Worm (Caenorhabditis elegans): Measurements from ENCODE around the gene F42A9.17.

The F42A9.17 gene

DNA sequence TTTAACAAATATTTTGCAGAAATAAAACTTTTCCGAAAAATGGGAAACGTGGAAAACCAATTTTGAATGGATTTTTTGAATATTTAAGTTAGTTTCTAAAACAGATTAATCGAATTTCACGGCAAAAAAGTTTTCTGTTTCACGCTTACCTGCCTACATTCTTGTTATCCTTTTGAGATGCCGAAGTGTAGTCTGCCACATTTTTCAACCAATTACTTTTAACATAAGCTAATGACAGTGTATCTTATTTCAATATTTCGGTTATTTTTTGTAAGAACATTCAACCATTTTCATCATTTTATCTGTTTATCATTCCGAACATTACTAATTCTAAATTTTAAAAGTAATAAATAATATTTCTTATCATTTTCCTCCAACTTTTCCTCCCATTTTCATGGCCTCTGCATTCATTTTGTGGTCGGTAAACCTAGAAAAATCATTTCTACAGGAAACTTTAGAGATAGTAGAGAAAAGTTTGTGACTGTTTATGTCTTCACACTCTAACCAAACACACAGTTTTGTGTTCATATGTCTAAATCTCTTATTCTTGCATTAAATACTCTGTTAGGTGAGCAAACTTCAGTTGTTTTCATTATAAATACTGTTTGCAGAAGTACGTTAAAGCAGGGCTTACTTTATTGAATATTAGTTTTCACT, at the start of gene F42A9.17, which contains the start of gene cyp-33E2:
Gene F42A9.17 (minus strand): TSS at position 51 of the 657 bp plus-strand sequence.
Gene cyp-33E2 (plus strand): TSS at position 449 of the 657 bp plus-strand sequence.
- TF ChIP-seq nhr-77 (tag; optimal IDR thresholded peaks at IDR 0.05) (no peak), lin-14 (GFP tag; optimal IDR thresholded peaks at IDR 0.05) (peak; percentile 64), elt-2 (tag; optimal IDR thresholded peaks at IDR 0.05) (peak; percentile 60)

DNA sequence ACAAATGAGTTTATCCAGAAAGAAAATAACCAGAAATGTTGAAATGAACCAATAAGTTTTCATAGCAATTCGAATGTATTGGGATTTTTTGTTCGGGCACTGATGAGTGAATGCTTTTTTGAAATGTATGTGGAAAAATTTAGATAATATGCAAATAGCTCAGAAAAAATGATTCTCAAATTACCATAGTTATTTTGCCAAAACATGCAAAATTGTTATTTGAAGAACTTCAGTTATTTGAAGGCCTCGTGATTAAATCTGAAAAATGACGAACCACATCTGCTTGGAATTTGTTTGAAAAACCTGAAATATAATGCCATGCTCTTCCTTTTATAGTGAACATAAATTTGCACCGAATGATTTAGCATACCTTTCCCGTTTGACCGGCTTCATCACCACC, 46.4 kb upstream of the F42A9.17 start, which contains the start of gene C49C8.6:
Gene C49C8.6 (minus strand): TSS at position 101 of the 400 bp plus-strand sequence.
- TF ChIP-seq vab-15 (tag; optimal IDR thresholded peaks at IDR 0.05) (no peak), rnt-1 (tag; optimal IDR thresholded peaks at IDR 0.05) (no peak), ceh-82 (tag; optimal IDR thresholded peaks at IDR 0.05) (no peak)

DNA sequence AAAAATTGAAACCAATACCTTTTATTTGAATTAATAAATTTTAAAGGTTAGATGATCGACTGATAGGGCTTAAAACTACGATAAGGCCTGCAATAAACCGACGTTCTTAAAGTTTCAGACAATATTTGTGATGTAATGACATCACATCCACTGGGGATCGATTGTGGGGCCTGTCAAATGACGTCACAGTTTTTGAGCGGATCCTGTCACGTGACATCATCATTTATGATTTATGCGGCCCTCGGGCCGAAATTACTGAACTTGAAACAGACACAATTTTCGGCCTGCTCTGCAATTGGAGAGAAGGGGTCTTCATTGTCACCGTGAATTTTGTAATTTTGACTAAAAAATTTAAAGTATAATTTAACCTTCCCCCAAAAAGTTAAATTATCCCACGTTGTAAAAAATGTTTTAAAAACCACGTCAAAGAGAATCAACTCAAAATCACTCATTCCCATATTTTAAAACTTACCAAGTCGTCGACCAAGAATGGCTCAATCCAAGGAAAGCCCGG, 42.4 kb upstream of the F42A9.17 start, which contains the start of gene C49C8.1:
Gene C49C8.1 (plus strand): TSS at position 464 of the 514 bp plus-strand sequence.
- TF ChIP-seq skn-1 (tag; optimal IDR thresholded peaks at IDR 0.05): no peak
- TF ChIP-seq fkh-8 (tag; optimal IDR thresholded peaks at IDR 0.05): no peak
- TF ChIP-seq vab-15 (tag; optimal IDR thresholded peaks at IDR 0.05): no peak
- no peak for TF ChIP-seq isw-1 (GFP tag; IDR thresholded peaks at IDR 0.05)
- TF ChIP-seq nhr-71 (tag; optimal IDR thresholded peaks at IDR 0.05): no peak
- no peak for TF ChIP-seq ceh-63 (GFP tag; optimal IDR thresholded peaks at IDR 0.05)
- TF ChIP-seq snpc-4 (tag; optimal IDR thresholded peaks at IDR 0.05): no peak
- TF ChIP-seq C04F5.9 (tag; optimal IDR thresholded peaks at IDR 0.05): no peak
- TF ChIP-seq aha-1 (tag; optimal IDR thresholded peaks at IDR 0.05): no peak
- TF ChIP-seq sox-4 (tag; optimal IDR thresholded peaks at IDR 0.05): no peak
- no peak for TF ChIP-seq lsy-2 (tag; optimal IDR thresholded peaks at IDR 0.05)
- no peak for TF ChIP-seq egl-13 (tag; optimal IDR thresholded peaks at IDR 0.05)
- TF ChIP-seq lin-14 (GFP tag; optimal IDR thresholded peaks at IDR 0.05): no peak
- no peak for TF ChIP-seq pax-3 (tag; optimal IDR thresholded peaks at IDR 0.05)
- no peak for TF ChIP-seq C16A3.4 (tag; optimal IDR thresholded peaks at IDR 0.05)
- no peak for TF ChIP-seq F16B12.6 (tag; optimal IDR thresholded peaks at IDR 0.05)
- no peak for TF ChIP-seq zip-4 (GFP tag; optimal IDR thresholded peaks at IDR 0.05)
- TF ChIP-seq aly-2 (tag; optimal IDR thresholded peaks at IDR 0.05): no peak

DNA sequence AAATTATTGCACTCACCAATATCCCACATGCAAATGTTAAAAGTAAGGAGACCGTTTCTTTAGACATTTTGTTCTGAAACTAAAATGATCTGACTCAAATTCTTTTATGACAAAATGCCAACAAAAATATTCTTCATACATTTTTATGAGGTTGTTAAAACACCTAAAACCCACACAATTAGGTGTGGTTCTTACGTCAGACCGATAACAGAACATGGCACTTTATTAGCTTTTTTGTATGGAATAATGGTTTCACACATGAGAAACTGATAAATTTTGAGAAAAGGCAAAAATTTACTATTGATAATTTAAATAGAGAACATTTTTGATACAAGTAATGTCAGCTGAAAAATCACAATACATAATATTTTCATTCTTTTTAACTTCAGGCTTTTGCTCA, 41.9 kb upstream of the F42A9.17 start, which contains the start of gene C49C8.5:
Gene C49C8.5 (minus strand): TSS at position 73 of the 400 bp plus-strand sequence.
- TF ChIP-seq C04F5.9 (tag; optimal IDR thresholded peaks at IDR 0.05) (no peak), elt-2 (tag; optimal IDR thresholded peaks at IDR 0.05) (peak; percentile 11), C16A3.4 (tag; optimal IDR thresholded peaks at IDR 0.05) (no peak), hpl-2 (GFP tag; optimal IDR thresholded peaks at IDR 0.05) (no peak)

DNA sequence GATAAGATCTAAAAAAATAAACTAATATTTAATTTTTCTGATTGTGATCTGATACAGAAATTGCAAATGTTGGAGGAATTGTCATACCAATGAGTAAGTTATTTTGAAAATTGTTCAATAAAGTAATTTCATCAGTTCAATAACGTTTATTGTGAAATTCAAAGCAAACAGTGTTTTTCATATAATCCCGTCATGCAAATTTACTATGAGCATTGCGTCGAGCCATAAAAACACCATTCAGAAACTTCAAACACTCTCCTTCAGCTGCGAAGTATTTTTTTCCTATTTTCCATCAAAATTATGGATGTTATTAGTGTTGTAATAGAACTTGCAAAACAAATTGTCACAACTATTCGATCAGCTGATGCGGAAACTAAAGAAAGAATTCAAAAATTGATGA, 40.1 kb upstream of the F42A9.17 start, which contains the start of gene C49C8.8:
Gene C49C8.8 (plus strand): TSS at position 301 of the 400 bp plus-strand sequence.
- TF ChIP-seq fkh-10 (GFP tag; optimal IDR thresholded peaks at IDR 0.05) (no peak), sox-4 (tag; optimal IDR thresholded peaks at IDR 0.05) (no peak), hlh-4 (tag; optimal IDR thresholded peaks at IDR 0.05) (no peak), nhr-76 (tag; optimal IDR thresholded peaks at IDR 0.05) (no peak), C34B4.2 (tag; optimal IDR thresholded peaks at IDR 0.05) (no peak), zag-1 (tag; optimal IDR thresholded peaks at IDR 0.05) (no peak), nhr-84 (tag; optimal IDR thresholded peaks at IDR 0.05) (no peak), C16A3.4 (tag; optimal IDR thresholded peaks at IDR 0.05) (no peak), egl-13 (tag; optimal IDR thresholded peaks at IDR 0.05) (no peak), tbx-2 (tag; optimal IDR thresholded peaks at IDR 0.05) (no peak), ceh-82 (tag; optimal IDR thresholded peaks at IDR 0.05) (no peak), lin-14 (GFP tag; optimal IDR thresholded peaks at IDR 0.05) (no peak), nhr-11 (tag; optimal IDR thresholded peaks at IDR 0.05) (no peak), nhr-12 (tag; optimal IDR thresholded peaks at IDR 0.05) (no peak), lin-35 (GFP tag; optimal IDR thresholded peaks at IDR 0.05) (no peak), unc-130 (tag; optimal IDR thresholded peaks at IDR 0.05) (no peak)

All from whole organism, L1 larva.